Worm (Caenorhabditis elegans) whole organism, midembryonic: ENCODE data around the gene srg-57.

Experiments used
- T22C8.4 ChIP-seq: fragments of 200-800 bp; sonication (Bioruptor generic); IDR thresholded peaks from 2 replicates; pipeline ENCODE4 v1.3.6; 2022; ENCODE audit warnings: missing genetic modification characterization, missing compliant biosample characterization
- cog-1 ChIP-seq: sonication (generic microtip); optimal IDR thresholded peaks from 2 replicates; lab custom pipeline; 2016; ENCODE audit warnings: missing genetic modification characterization, missing compliant biosample characterization
- klf-2 ChIP-seq: fragments of 200-800 bp; sonication (Bioruptor generic); conservative IDR thresholded peaks from 2 replicates; pipeline ENCODE4 v1.3.6; 2022; ENCODE audit warnings: missing genetic modification reagents, missing genetic modification characterization, missing compliant biosample characterization
- ref-1 ChIP-seq: fragments of 200-800 bp; sonication (Bioruptor generic); conservative IDR thresholded peaks from 2 replicates; pipeline ENCODE4 v1.3.6; 2022; ENCODE audit warnings: missing genetic modification reagents, missing genetic modification characterization, missing compliant biosample characterization
- tab-1 ChIP-seq: fragments of 200-800 bp; sonication (Bioruptor generic); IDR thresholded peaks from 2 replicates; pipeline ENCODE4 v1.3.6; 2022; ENCODE audit warnings: missing genetic modification characterization, missing compliant biosample characterization
- ztf-23 ChIP-seq: fragments of 200-800 bp; sonication (Bioruptor generic); IDR thresholded peaks from 2 replicates; pipeline ENCODE4 v1.3.6; 2022; ENCODE audit warnings: missing genetic modification reagents, missing genetic modification characterization, missing compliant biosample characterization
- ztf-29 ChIP-seq: fragments of 200-800 bp; sonication (Bioruptor generic); IDR thresholded peaks from 2 replicates; pipeline ENCODE4 v1.3.6; 2022; ENCODE audit warnings: missing genetic modification reagents, missing genetic modification characterization, missing compliant biosample characterization

DNA sequence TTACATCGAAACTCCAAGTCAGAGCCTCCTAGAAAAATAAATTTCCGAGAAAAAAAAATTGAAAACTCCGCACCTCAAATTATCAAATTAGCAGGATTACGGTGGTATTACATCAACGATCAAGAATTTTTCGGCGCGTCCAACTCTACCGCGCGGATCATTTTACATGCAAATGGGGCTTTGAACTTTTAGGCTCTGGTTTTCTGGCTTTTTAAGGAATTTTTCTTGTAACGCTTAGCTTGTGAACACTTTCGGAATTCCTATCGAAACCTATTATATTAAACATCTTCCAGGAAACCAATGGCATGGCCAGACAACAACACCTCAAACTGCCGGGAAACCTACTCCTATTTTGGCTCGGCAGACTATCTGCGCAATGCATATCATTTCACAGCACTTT lies 37.3 kb upstream of the srg-57 start, which contains the start of gene srh-56:
- TF ChIP-seq ztf-23 (GFP tag; lab: Robert Waterston, UW) (no peak), cog-1 (no peak), klf-2 (GFP tag; lab: Robert Waterston, UW) (no peak), T22C8.4 (no peak), tab-1 (GFP tag; lab: Robert Waterston, UW) (no peak), ref-1 (GFP tag; lab: Robert Waterston, UW) (no peak), ztf-29 (GFP tag; lab: Robert Waterston, UW) (no peak)
